Worm (Caenorhabditis elegans) whole organism, young adult: ENCODE measurements around the gene ife-2.
A peak's percentile ranks its signal among the peaks of the same experiment; 100 is the strongest.

Experiments used
- B0019.2 ChIP-seq: fragments of 200-800 bp; sonication (Bioruptor generic); conservative IDR thresholded peaks from 2 replicates; pipeline ENCODE4 v1.3.6; 2022; ENCODE audit warnings: missing genetic modification reagents, missing genetic modification characterization, missing compliant biosample characterization
- B0035.1 ChIP-seq: sonication (generic microtip); optimal IDR thresholded peaks from 2 replicates; lab custom pipeline; 2016; ENCODE audit warnings: missing genetic modification characterization, mild to moderate bottlenecking, missing compliant biosample characterization, missing genotype, missing genetic modification reagents
- B0261.1 ChIP-seq: sonication (generic microtip); optimal IDR thresholded peaks from 2 replicates; lab custom pipeline; 2016; ENCODE audit warnings: mild to moderate bottlenecking, missing genetic modification characterization, moderate library complexity, missing compliant biosample characterization
- F39B2.1 ChIP-seq: fragments of 200-800 bp; sonication (Bioruptor generic); IDR thresholded peaks from 2 replicates; pipeline ENCODE4 v1.3.6; 2022; ENCODE audit warnings: missing genetic modification reagents, missing genetic modification characterization, missing compliant biosample characterization
- F49E8.2 ChIP-seq: sonication (generic microtip); optimal IDR thresholded peaks from 3 replicates; lab custom pipeline; 2017; ENCODE audit warnings: missing genetic modification characterization, mild to moderate bottlenecking, missing compliant biosample characterization, antibody characterized with exemption, moderate library complexity; ENCODE audit not compliant: insufficient read depth
- F55B11.4 ChIP-seq: sonication (generic microtip); optimal IDR thresholded peaks from 2 replicates; lab custom pipeline; 2016; ENCODE audit warnings: missing compliant biosample characterization, missing genetic modification characterization, borderline replicate concordance; ENCODE audit not compliant: insufficient read depth
- F57A8.1 ChIP-seq: fragments of 200-800 bp; sonication (Bioruptor generic); optimal IDR thresholded peaks from 2 replicates; lab custom pipeline; 2018; ENCODE audit warnings: mild to moderate bottlenecking, missing genetic modification characterization, moderate library complexity, missing compliant biosample characterization
- Y53G8AR.9 ChIP-seq: fragments of 200-800 bp; sonication (Bioruptor generic); conservative IDR thresholded peaks from 2 replicates; pipeline ENCODE4 v1.3.6; 2022; ENCODE audit warnings: missing genetic modification reagents, missing genetic modification characterization, missing compliant biosample characterization
- aptf-2 ChIP-seq: fragments of 200-800 bp; sonication (Bioruptor generic); conservative IDR thresholded peaks from 2 replicates; pipeline ENCODE4 v1.3.6; 2022; ENCODE audit warnings: missing genetic modification reagents, missing genetic modification characterization, missing compliant biosample characterization
- athp-1 ChIP-seq: sonication (generic microtip); optimal IDR thresholded peaks from 2 replicates; lab custom pipeline; 2017; ENCODE audit warnings: mild to moderate bottlenecking, missing genetic modification characterization, missing compliant biosample characterization
- attf-3 ChIP-seq: fragments of 200-800 bp; sonication (Bioruptor generic); conservative IDR thresholded peaks from 2 replicates; pipeline ENCODE4 v1.3.6; 2022; ENCODE audit warnings: missing genetic modification reagents, missing genetic modification characterization, missing compliant biosample characterization
- attf-5 ChIP-seq: fragments of 200-800 bp; sonication (Bioruptor generic); optimal IDR thresholded peaks from 2 replicates; lab custom pipeline; 2018; ENCODE audit warnings: mild to moderate bottlenecking, missing genetic modification characterization, missing compliant biosample characterization
- attf-6 ChIP-seq: fragments of 200-800 bp; sonication (Bioruptor generic); IDR thresholded peaks from 2 replicates; pipeline ENCODE4 v1.3.6; 2022; ENCODE audit warnings: missing genetic modification reagents, missing genetic modification characterization, missing compliant biosample characterization
- dox-1 ChIP-seq: fragments of 200-800 bp; sonication (Bioruptor generic); IDR thresholded peaks from 2 replicates; pipeline ENCODE4 v1.3.6; 2022; ENCODE audit warnings: missing genetic modification reagents, missing genetic modification characterization, missing compliant biosample characterization
- dpff-1 ChIP-seq: sonication (generic microtip); optimal IDR thresholded peaks from 2 replicates; lab custom pipeline; 2017; ENCODE audit warnings: mild to moderate bottlenecking, missing genetic modification characterization, missing compliant biosample characterization
- egl-18 ChIP-seq: fragments of 200-800 bp; sonication (Bioruptor generic); IDR thresholded peaks from 2 replicates; pipeline ENCODE4 v1.3.6; 2022; ENCODE audit warnings: missing genetic modification reagents, missing genetic modification characterization, missing compliant biosample characterization
- egrh-3 ChIP-seq: fragments of 200-800 bp; sonication (Bioruptor generic); IDR thresholded peaks from 2 replicates; pipeline ENCODE4 v1.3.6; 2022; ENCODE audit warnings: missing genetic modification reagents, missing genetic modification characterization, missing compliant biosample characterization
- ekl-4 ChIP-seq: fragments of 200-800 bp; sonication (Bioruptor generic); IDR thresholded peaks from 2 replicates; pipeline ENCODE4 v1.3.6; 2022; ENCODE audit warnings: missing genetic modification reagents, missing genetic modification characterization, missing compliant biosample characterization
- gei-17 ChIP-seq: fragments of 200-800 bp; sonication (Bioruptor generic); optimal IDR thresholded peaks from 2 replicates; lab custom pipeline; 2018; ENCODE audit warnings: mild to moderate bottlenecking, missing genetic modification characterization, missing compliant biosample characterization
- hlh-26 ChIP-seq: fragments of 200-800 bp; sonication (Bioruptor generic); conservative IDR thresholded peaks from 2 replicates; pipeline ENCODE4 v1.3.6; 2022; ENCODE audit warnings: missing genetic modification reagents, missing genetic modification characterization, missing compliant biosample characterization
- hmg-20 ChIP-seq: fragments of 200-800 bp; sonication (Bioruptor generic); IDR thresholded peaks from 2 replicates; pipeline ENCODE4 v1.3.6; 2022; ENCODE audit warnings: missing genetic modification reagents, missing genetic modification characterization, missing compliant biosample characterization
- let-607 ChIP-seq, 2 experiments: fragments of 200-800 bp in 1 of 2; sonication (Bioruptor generic) in 1 of 2; sonication (generic microtip) in 1 of 2; optimal IDR thresholded peaks; 2 replicates each; lab custom pipeline; 2016 to 2018; ENCODE audit warnings: mild to moderate bottlenecking in 2 of 2, missing compliant biosample characterization in 2 of 2, missing genetic modification characterization in 2 of 2, moderate library complexity in 2 of 2, missing genotype in 1 of 2
- lin-26 ChIP-seq: fragments of 200-800 bp; sonication (Bioruptor generic); IDR thresholded peaks from 2 replicates; pipeline ENCODE4 v1.3.6; 2022; ENCODE audit warnings: missing genetic modification reagents, missing genetic modification characterization, missing compliant biosample characterization
- lin-35 ChIP-seq, 3 experiments: fragments of 150-350 bp in 2 of 3; sonication (generic microtip) in 1 of 3; optimal IDR thresholded peaks; 2 replicates each; lab custom pipeline; 2014 to 2018; ENCODE audit warnings: missing biosample characterization in 3 of 3, missing genetic modification characterization in 3 of 3, missing genetic modification reagents in 3 of 3
- lin-40 ChIP-seq: sonication (generic microtip); optimal IDR thresholded peaks from 2 replicates; lab custom pipeline; 2016; ENCODE audit warnings: missing genetic modification characterization, mild to moderate bottlenecking, missing compliant biosample characterization, missing genotype, missing genetic modification reagents
- lin-54 ChIP-seq: fragments of 200-800 bp; sonication (Bioruptor generic); optimal IDR thresholded peaks from 2 replicates; lab custom pipeline; 2018; ENCODE audit warnings: mild to moderate bottlenecking, missing genetic modification characterization, missing compliant biosample characterization
- lsl-1 ChIP-seq: fragments of 200-800 bp; sonication (Bioruptor generic); optimal IDR thresholded peaks from 2 replicates; lab custom pipeline; 2018; ENCODE audit warnings: mild to moderate bottlenecking, missing genetic modification characterization, moderate library complexity, missing compliant biosample characterization
- mes-4 ChIP-seq: sonication (generic microtip); optimal IDR thresholded peaks from 2 replicates; lab custom pipeline; 2016; ENCODE audit warnings: missing genotype, missing genetic modification characterization, missing compliant biosample characterization
- nfya-1 ChIP-seq: sonication (generic microtip); optimal IDR thresholded peaks from 2 replicates; lab custom pipeline; 2017; ENCODE audit warnings: antibody characterized with exemption, missing compliant biosample characterization, missing genetic modification characterization, borderline replicate concordance; ENCODE audit not compliant: insufficient read depth
- nfya-2 ChIP-seq: fragments of 200-800 bp; sonication (Bioruptor generic); IDR thresholded peaks from 2 replicates; pipeline ENCODE4 v1.3.6; 2022; ENCODE audit warnings: missing genetic modification reagents, missing genetic modification characterization, missing compliant biosample characterization
- nfyb-1 ChIP-seq: fragments of 200-800 bp; sonication (Bioruptor generic); IDR thresholded peaks from 2 replicates; pipeline ENCODE4 v1.3.6; 2022; ENCODE audit warnings: missing genetic modification reagents, missing genetic modification characterization, missing compliant biosample characterization
- nhr-120 ChIP-seq: fragments of 200-800 bp; sonication (Bioruptor generic); IDR thresholded peaks from 2 replicates; pipeline ENCODE4 v1.3.6; 2022; ENCODE audit warnings: missing genetic modification characterization, missing compliant biosample characterization
- nhr-80 ChIP-seq: sonication (generic microtip); optimal IDR thresholded peaks from 2 replicates; lab custom pipeline; 2016; ENCODE audit warnings: missing genetic modification characterization, missing compliant biosample characterization
- pbrm-1 ChIP-seq: fragments of 200-800 bp; sonication (Bioruptor generic); IDR thresholded peaks from 2 replicates; pipeline ENCODE4 v1.3.6; 2022; ENCODE audit warnings: missing genetic modification reagents, missing genetic modification characterization, missing compliant biosample characterization
- snpc-1.1 ChIP-seq: sonication (generic microtip); optimal IDR thresholded peaks from 2 replicates; lab custom pipeline; 2017; ENCODE audit warnings: missing genetic modification characterization, mild to moderate bottlenecking, missing compliant biosample characterization, antibody characterized with exemption, moderate library complexity, missing genotype, missing genetic modification reagents; ENCODE audit not compliant: insufficient read depth
- tbp1 ChIP-seq: fragments of 200-800 bp; sonication (Bioruptor generic); optimal IDR thresholded peaks from 2 replicates; lab custom pipeline; 2018; ENCODE audit warnings: mild to moderate bottlenecking, missing genetic modification characterization, missing compliant biosample characterization
- zfh-2 ChIP-seq: fragments of 200-800 bp; sonication (Bioruptor generic); conservative IDR thresholded peaks from 2 replicates; pipeline ENCODE4 v1.3.6; 2022; ENCODE audit warnings: missing genetic modification reagents, missing genetic modification characterization, missing compliant biosample characterization
- ztf-18 ChIP-seq: sonication (generic microtip); optimal IDR thresholded peaks from 2 replicates; lab custom pipeline; 2016; ENCODE audit warnings: missing genotype, mild to moderate bottlenecking, missing genetic modification characterization, missing compliant biosample characterization
- ztf-26 ChIP-seq: sonication (generic microtip); optimal IDR thresholded peaks from 2 replicates; lab custom pipeline; 2017; ENCODE audit warnings: missing genetic modification characterization, missing compliant biosample characterization
- ztf-6 ChIP-seq: fragments of 200-800 bp; sonication (Bioruptor generic); IDR thresholded peaks from 2 replicates; pipeline ENCODE4 v1.3.6; 2022; ENCODE audit warnings: missing genetic modification reagents, missing genetic modification characterization, missing compliant biosample characterization

ife-2 gene

DNA sequence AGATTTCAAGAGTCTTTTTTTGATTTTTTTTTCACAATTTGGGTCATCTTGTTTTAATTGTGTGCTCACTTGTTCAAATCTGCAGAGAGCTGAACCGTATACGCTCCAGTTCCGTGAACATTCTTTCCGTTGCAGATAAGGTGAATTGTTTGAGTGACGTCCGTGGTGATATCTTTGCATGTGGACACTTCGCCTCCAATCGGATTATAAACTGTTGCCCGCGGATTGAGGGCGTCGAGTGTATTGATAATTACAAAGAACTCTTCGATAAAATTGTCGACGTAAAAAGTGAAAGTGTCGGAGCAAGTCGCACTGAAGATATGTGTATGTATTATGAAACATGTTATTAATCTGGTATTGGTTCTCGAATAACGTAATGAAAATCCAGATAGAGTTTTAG, 41.2 kb upstream of the ife-2 start:
- TF ChIP-seq ztf-6 (GFP tag; lab: Robert Waterston, UW) (no peak), nhr-80 (tag; lab: Kevin White, UChicago) (peak; percentile 44)

ce11 chrX:421785-422657, 39.5 kb upstream of the ife-2 start:
- peak in 1 of 2 experiments; percentile 1 for TF ChIP-seq let-607 (tag; optimal IDR thresholded peaks at IDR 0.05; lab: Kevin White, UChicago)
- TF ChIP-seq mes-4 (tag; lab: Kevin White, UChicago): peak; percentile 25
- TF ChIP-seq egl-18 (GFP tag; lab: Robert Waterston, UW): no peak
- peak; percentile 76; the same call in 1 of the 2 replicates for TF ChIP-seq egrh-3 (GFP tag; lab: Robert Waterston, UW)
- peak; percentile 90 for TF ChIP-seq lin-40 (tag; lab: Kevin White, UChicago)
- TF ChIP-seq tbp1 (GFP tag; lab: Kevin White, UChicago): no peak
- peak; percentile 85 for TF ChIP-seq lin-26 (GFP tag; lab: Robert Waterston, UW)
- TF ChIP-seq hlh-26 (GFP tag; lab: Robert Waterston, UW): 0 out of 2 replicates have a peak, but pooled peaks have one; percentile 53
- TF ChIP-seq ekl-4 (GFP tag; lab: Robert Waterston, UW): no peak
- no peak for TF ChIP-seq B0261.1
- 0 out of 2 replicates have a peak, but pooled peaks have one; percentile 5 for TF ChIP-seq dox-1 (GFP tag; lab: Robert Waterston, UW)
- peak; percentile 89 for TF ChIP-seq zfh-2 (GFP tag; lab: Robert Waterston, UW)
- no peak for TF ChIP-seq F39B2.1 (GFP tag; lab: Robert Waterston, UW)
- TF ChIP-seq nhr-120: 0 out of 2 replicates have a peak, but pooled peaks have one; percentile 14
- no peak for TF ChIP-seq B0019.2
- TF ChIP-seq B0035.1 (tag; lab: Kevin White, UChicago): peak; percentile 11
- peak; percentile 68 for TF ChIP-seq ztf-26
- no peak for TF ChIP-seq ztf-18 (tag; lab: Kevin White, UChicago)

DNA sequence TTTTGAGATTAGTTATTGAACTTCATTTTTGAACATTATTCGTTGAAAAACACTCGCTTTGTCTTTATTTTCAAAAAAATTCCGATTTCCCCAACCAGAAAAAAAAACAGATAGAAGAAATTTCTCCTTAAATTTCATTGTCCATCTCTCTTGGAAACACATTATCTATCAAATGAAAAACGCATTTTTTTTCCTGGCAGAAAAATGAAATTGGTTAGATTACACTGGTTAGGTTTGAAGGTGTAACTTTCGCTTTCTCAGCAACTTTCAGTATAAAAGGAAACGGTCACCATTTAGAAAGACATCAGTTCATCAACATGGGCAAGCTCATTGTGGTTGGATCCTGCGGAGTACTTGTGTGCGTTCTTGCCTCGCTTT, 38.9 kb upstream of the ife-2 start, which contains the start of gene col-19:
TSS of gene col-19 (plus strand) at position 301 of the 378 bp plus-strand sequence.
- no peak for TF ChIP-seq hmg-20
- TF ChIP-seq, all 124 proteins: peak for 0

DNA sequence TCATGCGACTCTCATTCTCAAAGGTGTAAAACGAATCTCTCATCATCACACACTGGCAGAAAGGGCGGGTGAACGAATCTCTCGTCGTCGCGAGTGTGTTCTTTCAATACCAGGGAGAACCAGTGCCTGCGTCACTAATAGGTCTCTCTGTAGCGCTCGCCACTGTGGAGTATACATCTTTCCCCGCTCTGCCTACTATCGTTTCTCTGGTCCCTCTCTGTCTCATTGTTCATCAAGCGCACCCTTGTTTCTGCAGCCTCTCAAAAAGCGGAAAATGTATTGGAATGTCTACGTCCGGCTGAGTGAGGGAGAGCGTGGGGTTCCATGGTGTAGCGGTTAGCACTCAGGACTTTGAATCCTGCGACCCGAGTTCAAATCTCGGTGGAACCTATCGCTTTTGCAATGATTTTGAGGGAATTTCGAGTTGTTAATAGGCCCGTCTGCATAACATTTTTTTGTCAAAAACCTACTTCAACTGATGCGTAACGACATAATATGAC, 27.6 kb upstream of the ife-2 start:
- TF ChIP-seq nfyb-1 (peak; percentile 89), snpc-1.1 (tag; lab: Kevin White, UChicago) (no peak), ztf-6 (GFP tag; lab: Robert Waterston, UW) (no peak), lin-54 (GFP tag; lab: Kevin White, UChicago) (peak; percentile 68), Y53G8AR.9 (GFP tag; lab: Robert Waterston, UW) (0 out of 2 replicates have a peak, but pooled peaks have one; percentile 67), ztf-26 (peak; percentile 95), attf-6 (GFP tag; lab: Robert Waterston, UW) (no peak), nfya-1 (tag; lab: Kevin White, UChicago) (no peak), attf-5 (GFP tag; lab: Kevin White, UChicago) (peak; percentile 55), attf-3 (GFP tag; lab: Robert Waterston, UW) (peak; percentile 29; the same call in 1 of the 2 replicates), lsl-1 (GFP tag; lab: Kevin White, UChicago) (no peak), lin-35 (GFP tag; optimal IDR thresholded peaks at IDR 0.05; lab: Kevin White, UChicago) (peak in 1 of 3 experiments; percentile 82), aptf-2 (no peak), F49E8.2 (tag; lab: Kevin White, UChicago) (peak; percentile 31), dpff-1 (tag; lab: Kevin White, UChicago) (no peak), athp-1 (tag; lab: Kevin White, UChicago) (peak; percentile 64), F55B11.4 (tag; lab: Kevin White, UChicago) (no peak), pbrm-1 (GFP tag; lab: Robert Waterston, UW) (peak; percentile 73; the same call in 1 of the 2 replicates), gei-17 (GFP tag; lab: Kevin White, UChicago) (peak; percentile 95), F57A8.1 (GFP tag; lab: Kevin White, UChicago) (no peak), nfya-2 (no peak)
